Worm (Caenorhabditis elegans) whole organism, midembryonic: ENCODE data around the gene F46B6.4.

Experiments
- T22C8.4 ChIP-seq: fragments of 200-800 bp; sonication (Bioruptor generic); IDR thresholded peaks from 2 replicates; pipeline ENCODE4 v1.3.6; 2022; ENCODE audit warnings: missing genetic modification characterization, missing compliant biosample characterization
- cog-1 ChIP-seq: sonication (generic microtip); optimal IDR thresholded peaks from 2 replicates; lab custom pipeline; 2016; ENCODE audit warnings: missing genetic modification characterization, missing compliant biosample characterization
- flt-1 ChIP-seq: fragments of 200-800 bp; sonication (Bioruptor generic); IDR thresholded peaks from 2 replicates; pipeline ENCODE4 v1.3.6; 2022; ENCODE audit warnings: missing genetic modification characterization, missing compliant biosample characterization
- klf-2 ChIP-seq: fragments of 200-800 bp; sonication (Bioruptor generic); conservative IDR thresholded peaks from 2 replicates; pipeline ENCODE4 v1.3.6; 2022; ENCODE audit warnings: missing genetic modification reagents, missing genetic modification characterization, missing compliant biosample characterization
- med-1 ChIP-seq: sonication (generic microtip); optimal IDR thresholded peaks from 2 replicates; lab custom pipeline; 2017; ENCODE audit warnings: missing genetic modification characterization, mild to moderate bottlenecking, missing compliant biosample characterization, antibody characterized with exemption, missing genetic modification reagents; ENCODE audit not compliant: insufficient read depth
- ref-1 ChIP-seq: fragments of 200-800 bp; sonication (Bioruptor generic); conservative IDR thresholded peaks from 2 replicates; pipeline ENCODE4 v1.3.6; 2022; ENCODE audit warnings: missing genetic modification reagents, missing genetic modification characterization, missing compliant biosample characterization
- tab-1 ChIP-seq: fragments of 200-800 bp; sonication (Bioruptor generic); IDR thresholded peaks from 2 replicates; pipeline ENCODE4 v1.3.6; 2022; ENCODE audit warnings: missing genetic modification characterization, missing compliant biosample characterization
- ztf-23 ChIP-seq: fragments of 200-800 bp; sonication (Bioruptor generic); IDR thresholded peaks from 2 replicates; pipeline ENCODE4 v1.3.6; 2022; ENCODE audit warnings: missing genetic modification reagents, missing genetic modification characterization, missing compliant biosample characterization
- ztf-29 ChIP-seq: fragments of 200-800 bp; sonication (Bioruptor generic); IDR thresholded peaks from 2 replicates; pipeline ENCODE4 v1.3.6; 2022; ENCODE audit warnings: missing genetic modification reagents, missing genetic modification characterization, missing compliant biosample characterization

The F46B6.4 gene

DNA sequence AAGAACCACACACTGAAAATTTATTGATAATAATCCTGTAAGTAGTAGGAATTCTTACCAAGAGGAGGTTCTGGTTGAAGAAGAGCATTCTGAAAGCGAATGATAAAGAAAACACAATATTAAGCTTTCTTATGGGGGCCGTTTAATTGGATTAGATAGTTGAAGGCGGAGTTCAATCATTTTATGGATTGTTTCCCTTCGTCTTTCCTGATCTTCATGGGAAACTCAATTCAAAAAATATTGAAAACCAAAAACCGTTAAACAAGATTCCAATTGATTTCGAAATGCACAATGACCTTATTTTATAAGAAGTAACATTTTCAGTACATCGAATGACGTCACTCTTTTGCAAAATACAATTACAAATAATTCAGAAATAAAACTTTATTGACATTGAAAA, 19.8 kb upstream of the F46B6.4 start, which contains the start of gene F46B6.13:
Gene F46B6.13, minus strand, starts transcription at position 101 of the 400 bp plus-strand sequence.
- TF ChIP-seq flt-1 (GFP tag; lab: Robert Waterston, UW) (no peak), med-1 (GFP tag; lab: Kevin White, UChicago) (no peak), ztf-23 (GFP tag; lab: Robert Waterston, UW) (no peak), T22C8.4 (no peak), ztf-29 (GFP tag; lab: Robert Waterston, UW) (no peak), cog-1 (tag; lab: Kevin White, UChicago) (no peak), klf-2 (no peak)

- TF ChIP-seq flt-1 (GFP tag; lab: Robert Waterston, UW) (no peak), cog-1 (tag; lab: Kevin White, UChicago) (no peak), tab-1 (GFP tag; lab: Robert Waterston, UW) (no peak), klf-2 (no peak), ref-1 (GFP tag; lab: Robert Waterston, UW) (no peak), ztf-23 (GFP tag; lab: Robert Waterston, UW) (no peak), med-1 (GFP tag; lab: Kevin White, UChicago) (no peak), ztf-29 (GFP tag; lab: Robert Waterston, UW) (no peak), T22C8.4 (no peak)
Observed at ce11 chrV:9798212-9798611, 18.9 kb upstream of the F46B6.4 start.

- TF ChIP-seq tab-1 (GFP tag; lab: Robert Waterston, UW) = no peak
- TF ChIP-seq med-1 (GFP tag; lab: Kevin White, UChicago) = no peak
- TF ChIP-seq ztf-29 (GFP tag; lab: Robert Waterston, UW) = no peak
- no peak for TF ChIP-seq cog-1 (tag; lab: Kevin White, UChicago)
Observed at ce11 chrV:9796562-9796961, 17.2 kb upstream of the F46B6.4 start, which contains the start of gene F46B6.9. TSS of gene F46B6.9 (plus strand) at chrV:9796862.

DNA sequence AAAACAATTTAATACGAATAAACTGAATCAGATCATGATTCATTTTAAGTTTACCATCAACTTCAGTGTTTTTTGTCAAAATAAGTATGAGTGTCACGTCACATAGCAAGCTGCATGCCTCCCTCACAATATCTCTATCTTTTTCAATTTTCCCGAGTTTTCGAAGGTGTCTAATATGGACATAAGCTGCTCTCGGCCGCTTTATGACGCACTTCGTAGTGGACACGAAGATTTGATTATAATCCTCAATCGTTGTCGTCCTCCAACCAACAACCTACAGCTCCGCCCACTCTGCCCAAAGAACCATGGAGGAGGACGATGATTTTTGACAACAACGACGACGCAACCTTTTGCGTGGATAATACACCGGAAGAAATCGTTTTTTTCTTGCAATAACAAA, 16.7 kb upstream of the F46B6.4 start:
- TF ChIP-seq flt-1 (GFP tag; lab: Robert Waterston, UW) = no peak
- no peak for TF ChIP-seq T22C8.4
- TF ChIP-seq tab-1 (GFP tag; lab: Robert Waterston, UW) = no peak
- no peak for TF ChIP-seq med-1 (GFP tag; lab: Kevin White, UChicago)
- TF ChIP-seq klf-2 = no peak

- no peak for TF ChIP-seq tab-1 (GFP tag; lab: Robert Waterston, UW)
- no peak for TF ChIP-seq med-1 (GFP tag; lab: Kevin White, UChicago)
- no peak for TF ChIP-seq cog-1 (tag; lab: Kevin White, UChicago)
- no peak for TF ChIP-seq ztf-29 (GFP tag; lab: Robert Waterston, UW)
- no peak for TF ChIP-seq T22C8.4
- TF ChIP-seq ztf-23 (GFP tag; lab: Robert Waterston, UW) = no peak
- no peak for TF ChIP-seq klf-2
- TF ChIP-seq flt-1 (GFP tag; lab: Robert Waterston, UW) = no peak
- TF ChIP-seq ref-1 (GFP tag; lab: Robert Waterston, UW) = no peak
Observed at ce11 chrV:9794997-9795396, 15.7 kb upstream of the F46B6.4 start.

DNA sequence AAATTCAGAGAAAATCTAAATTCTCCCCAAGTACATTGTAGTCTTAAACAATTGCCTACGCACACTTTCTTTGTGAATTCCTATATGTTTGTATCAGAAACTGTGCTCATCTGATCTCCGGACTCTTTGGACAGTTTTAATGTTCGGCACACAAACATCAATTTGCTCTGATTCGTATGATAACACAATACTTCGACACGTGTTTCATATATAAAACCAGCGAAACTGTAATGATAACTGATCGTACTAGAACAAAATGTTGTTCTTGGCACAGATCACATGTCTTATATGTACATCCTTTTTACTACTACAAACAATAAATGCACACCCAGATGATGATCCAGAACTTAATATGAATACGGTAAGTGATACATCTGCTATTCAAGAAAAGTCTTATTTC, 12.0 kb upstream of the F46B6.4 start, which contains the start of gene lipl-2:
Gene lipl-2, plus strand, starts transcription at position 236 of the 400 bp plus-strand sequence.
- TF ChIP-seq T22C8.4 = no peak
- TF ChIP-seq klf-2 = no peak
- TF ChIP-seq cog-1 (tag; lab: Kevin White, UChicago) = no peak
- no peak for TF ChIP-seq ztf-23 (GFP tag; lab: Robert Waterston, UW)
- TF ChIP-seq ref-1 (GFP tag; lab: Robert Waterston, UW) = no peak
- TF ChIP-seq ztf-29 (GFP tag; lab: Robert Waterston, UW) = no peak
- TF ChIP-seq tab-1 (GFP tag; lab: Robert Waterston, UW) = no peak
- no peak for TF ChIP-seq flt-1 (GFP tag; lab: Robert Waterston, UW)
- TF ChIP-seq med-1 (GFP tag; lab: Kevin White, UChicago) = no peak

- TF ChIP-seq flt-1 (GFP tag; lab: Robert Waterston, UW) = no peak
- no peak for TF ChIP-seq ztf-29 (GFP tag; lab: Robert Waterston, UW)
- no peak for TF ChIP-seq med-1 (GFP tag; lab: Kevin White, UChicago)
- TF ChIP-seq klf-2 = no peak
- no peak for TF ChIP-seq tab-1 (GFP tag; lab: Robert Waterston, UW)
- no peak for TF ChIP-seq T22C8.4
- TF ChIP-seq ref-1 (GFP tag; lab: Robert Waterston, UW) = no peak
- TF ChIP-seq cog-1 (tag; lab: Kevin White, UChicago) = no peak
- no peak for TF ChIP-seq ztf-23 (GFP tag; lab: Robert Waterston, UW)
Observed at ce11 chrV:9789657-9790261, 10.4 kb upstream of the F46B6.4 start, which contains the start of gene ztf-7. TSS of gene ztf-7 (minus strand) at chrV:9789707.

ce11 chrV:9786721-9787131, 7.4 kb upstream of the F46B6.4 start, which contains the start of gene F46B6.6:
TSS of gene F46B6.6 (minus strand) at chrV:9786868.
- TF ChIP-seq med-1 (GFP tag; lab: Kevin White, UChicago) = no peak
- TF ChIP-seq tab-1 (GFP tag; lab: Robert Waterston, UW) = no peak
- TF ChIP-seq flt-1 (GFP tag; lab: Robert Waterston, UW) = no peak

- no peak for TF ChIP-seq tab-1 (GFP tag; lab: Robert Waterston, UW)
- no peak for TF ChIP-seq med-1 (GFP tag; lab: Kevin White, UChicago)
- TF ChIP-seq T22C8.4 = no peak
- no peak for TF ChIP-seq ztf-29 (GFP tag; lab: Robert Waterston, UW)
- TF ChIP-seq cog-1 (tag; lab: Kevin White, UChicago) = no peak
- no peak for TF ChIP-seq ztf-23 (GFP tag; lab: Robert Waterston, UW)
- TF ChIP-seq klf-2 = no peak
- TF ChIP-seq flt-1 (GFP tag; lab: Robert Waterston, UW) = no peak
- TF ChIP-seq ref-1 (GFP tag; lab: Robert Waterston, UW) = no peak
Observed at ce11 chrV:9784215-9784614, 4.9 kb upstream of the F46B6.4 start.
